Fruit fly (Drosophila melanogaster) whole organism, pupa: Measurements from ENCODE around the gene CG4546.

Source experiments
- CG10348 ChIP-seq: fragments of 200-800 bp; sonication (Bioruptor generic); IDR thresholded peaks from 2 replicates; pipeline ENCODE4 v1.3.6; 2022; ENCODE audit warnings: missing biosample characterization, missing genetic modification characterization
- CG12605 ChIP-seq: fragments of 200-800 bp; sonication (Bioruptor generic); IDR thresholded peaks from 2 replicates; pipeline ENCODE4 v1.3.6; 2022; ENCODE audit warnings: missing biosample characterization, missing genetic modification characterization
- CG13204 ChIP-seq: fragments of 200-800 bp; sonication (Bioruptor generic); optimal IDR thresholded peaks from 2 replicates; lab custom pipeline; 2018; ENCODE audit warnings: missing biosample characterization, mild to moderate bottlenecking, missing genetic modification characterization, moderate library complexity
- CG14655 ChIP-seq: fragments of 200-800 bp; sonication (Bioruptor generic); optimal IDR thresholded peaks from 3 replicates; lab custom pipeline; 2017; ENCODE audit warnings: mild to moderate bottlenecking, missing biosample characterization, missing genetic modification reagents, missing genetic modification characterization
- CG15710 ChIP-seq: fragments of 200-800 bp; sonication (Bioruptor generic); optimal IDR thresholded peaks from 2 replicates; lab custom pipeline; 2018; ENCODE audit warnings: missing biosample characterization, mild to moderate bottlenecking, missing genetic modification characterization, moderate library complexity
- CG17806 ChIP-seq: fragments of 200-800 bp; sonication (Bioruptor generic); optimal IDR thresholded peaks from 2 replicates; lab custom pipeline; 2018; ENCODE audit warnings: missing biosample characterization, mild to moderate bottlenecking, missing genetic modification characterization, moderate library complexity
- CG32121 ChIP-seq: fragments of 200-800 bp; sonication (Bioruptor generic); IDR thresholded peaks from 2 replicates; pipeline ENCODE4 v1.3.6; 2022; ENCODE audit warnings: missing biosample characterization, missing genetic modification characterization
- CG34367 ChIP-seq: fragments of 200-800 bp; sonication (Bioruptor generic); optimal IDR thresholded peaks from 2 replicates; lab custom pipeline; 2018; ENCODE audit warnings: missing biosample characterization, mild to moderate bottlenecking, missing genetic modification characterization
- CG4496 ChIP-seq: fragments of 200-800 bp; sonication (Bioruptor generic); IDR thresholded peaks from 3 replicates; pipeline ENCODE4 v1.3.6; 2022; ENCODE audit warnings: missing biosample characterization, missing genetic modification characterization
- CG8159 ChIP-seq: fragments of 200-800 bp; sonication (Bioruptor generic); optimal IDR thresholded peaks from 3 replicates; lab custom pipeline; 2018; ENCODE audit warnings: missing biosample characterization, mild to moderate bottlenecking, missing genetic modification characterization, moderate library complexity
- CG8301 ChIP-seq: fragments of 200-800 bp; sonication (Bioruptor generic); optimal IDR thresholded peaks from 2 replicates; lab custom pipeline; 2018; ENCODE audit warnings: missing biosample characterization, mild to moderate bottlenecking, missing genetic modification characterization
- CG9948 ChIP-seq: fragments of 200-800 bp; sonication (Bioruptor generic); optimal IDR thresholded peaks from 2 replicates; lab custom pipeline; 2018; ENCODE audit warnings: missing biosample characterization, mild to moderate bottlenecking, missing genetic modification characterization, moderate library complexity
- D1 ChIP-seq: fragments of 200-800 bp; sonication (Bioruptor generic); optimal IDR thresholded peaks from 2 replicates; lab custom pipeline; 2018; ENCODE audit warnings: missing biosample characterization, mild to moderate bottlenecking, missing genetic modification characterization, moderate library complexity
- EcR ChIP-seq: fragments of 200-800 bp; sonication (Bioruptor generic); optimal IDR thresholded peaks from 3 replicates; lab custom pipeline; 2019; ENCODE audit warnings: missing biosample characterization, missing genetic modification characterization, mild to moderate bottlenecking, moderate library complexity, missing genetic modification reagents
- Ets98B ChIP-seq: fragments of 200-800 bp; sonication (Bioruptor generic); IDR thresholded peaks from 2 replicates; pipeline ENCODE4 v1.3.6; 2022; ENCODE audit warnings: missing biosample characterization, missing genetic modification characterization
- Pif1A ChIP-seq: fragments of 200-800 bp; sonication (Bioruptor generic); optimal IDR thresholded peaks from 3 replicates; lab custom pipeline; 2016; ENCODE audit warnings: missing biosample characterization, missing genetic modification characterization
- Pif1B ChIP-seq: fragments of 200-800 bp; sonication (Bioruptor generic); optimal IDR thresholded peaks from 3 replicates; lab custom pipeline; 2016; ENCODE audit warnings: missing biosample characterization, missing genetic modification characterization
- Snoo ChIP-seq: fragments of 200-800 bp; sonication (Bioruptor generic); optimal IDR thresholded peaks from 3 replicates; lab custom pipeline; 2017; ENCODE audit warnings: missing biosample characterization, mild to moderate bottlenecking, missing genetic modification characterization, inconsistent platforms
- fd96Ca ChIP-seq: fragments of 200-800 bp; sonication (Bioruptor generic); IDR thresholded peaks from 3 replicates; pipeline ENCODE4 v1.3.6; 2022; ENCODE audit warnings: missing biosample characterization, missing genetic modification characterization
- gl ChIP-seq: fragments of 200-800 bp; sonication (Bioruptor generic); optimal IDR thresholded peaks from 2 replicates; lab custom pipeline; 2018; ENCODE audit warnings: missing biosample characterization, mild to moderate bottlenecking, missing genetic modification characterization
- rn ChIP-seq: fragments of 200-800 bp; sonication (Bioruptor generic); IDR thresholded peaks from 2 replicates; pipeline ENCODE4 v1.3.6; 2022; ENCODE audit warnings: missing biosample characterization, missing genetic modification characterization

CG4546 gene

DNA sequence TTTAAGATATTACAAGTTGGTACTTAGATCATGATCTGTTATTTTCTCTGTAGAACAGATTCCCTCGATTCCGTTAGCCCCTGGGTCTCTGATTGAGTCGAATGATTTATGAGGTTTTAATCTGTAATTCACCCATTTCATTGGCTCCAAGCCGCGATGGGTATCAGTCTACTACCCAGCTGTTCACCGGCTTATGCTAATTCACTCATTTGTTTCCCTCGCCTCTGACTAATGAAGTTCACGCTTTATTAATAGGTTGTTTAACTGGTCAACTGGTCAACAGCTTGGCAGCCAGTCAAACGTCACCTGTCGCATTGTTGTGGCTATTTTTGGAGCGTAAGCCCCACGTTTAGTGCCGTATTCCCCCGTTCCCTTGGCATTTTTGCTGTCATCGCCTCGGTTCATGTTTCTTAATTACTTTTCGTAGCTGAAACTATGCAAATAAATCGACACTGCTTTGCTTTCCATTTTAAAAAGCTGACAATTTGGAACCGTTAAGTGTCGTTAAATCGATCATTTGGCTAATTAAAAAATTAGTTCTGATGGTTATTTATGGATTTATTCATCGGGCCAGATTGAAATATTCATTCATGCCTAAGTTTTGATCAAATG, 26.6 kb downstream of the CG4546 start:
- TF ChIP-seq CG13204 (no peak), CG12605 (GFP tag; lab: Robert Waterston, UW) (no peak), CG9948 (no peak), fd96Ca (GFP tag; lab: Robert Waterston, UW) (no peak)

DNA sequence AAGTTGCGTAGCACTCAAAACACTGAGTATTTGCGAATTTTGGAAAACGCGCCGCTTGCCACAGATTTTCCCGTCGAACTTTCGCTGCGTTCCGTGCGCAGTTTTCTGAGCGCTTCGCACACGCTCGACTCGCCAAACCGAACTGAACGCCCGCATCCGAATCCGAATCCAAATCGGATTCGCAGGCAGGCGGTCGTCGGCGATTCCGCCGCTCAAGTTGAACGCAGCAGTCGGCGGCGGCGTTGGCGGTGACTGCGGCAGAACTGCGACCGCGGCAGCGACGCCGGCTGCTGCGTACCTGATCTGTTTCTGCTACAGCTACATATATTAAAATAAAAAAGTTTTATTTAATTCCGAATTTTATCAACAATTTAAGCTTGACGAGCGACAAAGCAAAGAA, 29.3 kb downstream of the CG4546 start, which contains the start of gene CG31183:
CG31183 (minus strand) TSS at position 329 of the 400 bp plus-strand sequence.
- TF ChIP-seq CG9948 (no peak), CG15710 (tag; lab: Kevin White, UChicago) (no peak), fd96Ca (GFP tag; lab: Robert Waterston, UW) (no peak), Pif1A (no peak), CG32121 (no peak), CG14655 (no peak), D1 (tag; lab: Kevin White, UChicago) (no peak), Ets98B (GFP tag; lab: Robert Waterston, UW) (no peak), Pif1B (GFP tag; lab: Kevin White, UChicago) (no peak), CG13204 (no peak), CG34367 (tag; lab: Kevin White, UChicago) (no peak), CG8301 (tag; lab: Kevin White, UChicago) (no peak), EcR (no peak), CG4496 (no peak; the same call in 1 of the 3 replicates)
- TF ChIP-seq, all 21 proteins: peak for 0

DNA sequence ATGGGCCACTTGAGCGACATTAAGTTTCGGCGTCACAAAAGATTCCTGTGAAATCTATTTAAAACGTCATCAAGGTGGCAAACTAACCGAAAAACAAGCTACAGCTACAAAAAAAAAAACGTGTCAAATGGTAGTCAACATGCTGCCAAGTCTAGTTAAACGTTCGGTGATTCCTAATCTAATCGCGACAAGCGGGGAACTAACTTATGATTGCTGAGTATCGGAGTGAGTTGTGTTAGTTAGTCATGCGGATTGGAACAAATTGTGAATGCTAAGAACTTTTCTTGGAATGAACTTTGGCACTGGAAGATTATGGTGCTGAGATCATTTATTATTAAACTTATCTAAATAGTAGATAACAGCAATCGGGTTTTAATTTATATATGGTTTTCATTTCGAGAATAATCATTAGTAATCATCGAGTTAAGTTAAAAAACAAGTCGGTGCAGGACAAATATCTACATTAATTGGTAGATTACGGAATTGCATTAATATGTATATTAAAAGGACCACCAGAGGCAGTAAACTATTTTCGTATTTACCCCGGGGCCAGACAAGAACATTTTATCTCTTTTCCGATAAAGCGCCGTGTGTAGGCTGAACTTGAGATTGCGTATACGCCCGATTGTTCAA, 45.0 kb downstream of the CG4546 start:
- no peak for TF ChIP-seq CG32121
- no peak for TF ChIP-seq CG15710 (tag; lab: Kevin White, UChicago)
- TF ChIP-seq CG10348 (GFP tag; lab: Robert Waterston, UW) = no peak
- no peak for TF ChIP-seq CG8159
- TF ChIP-seq rn (GFP tag; lab: Robert Waterston, UW) = no peak
- no peak for TF ChIP-seq CG4496
- no peak for TF ChIP-seq CG8301 (tag; lab: Kevin White, UChicago)
- TF ChIP-seq Pif1A = no peak
- no peak for TF ChIP-seq Ets98B (GFP tag; lab: Robert Waterston, UW)
- TF ChIP-seq CG34367 (tag; lab: Kevin White, UChicago) = no peak
- TF ChIP-seq CG13204 = no peak
- no peak for TF ChIP-seq CG14655
- no peak for TF ChIP-seq fd96Ca (GFP tag; lab: Robert Waterston, UW)
- no peak for TF ChIP-seq Pif1B (GFP tag; lab: Kevin White, UChicago)
- TF ChIP-seq EcR = no peak
- no peak for TF ChIP-seq CG12605 (GFP tag; lab: Robert Waterston, UW)
- no peak for TF ChIP-seq gl (tag; lab: Kevin White, UChicago)
- TF ChIP-seq CG17806 (tag; lab: Kevin White, UChicago) = no peak
- no peak for TF ChIP-seq D1 (tag; lab: Kevin White, UChicago)
- TF ChIP-seq Snoo (tag; lab: Kevin White, UChicago) = no peak
- TF ChIP-seq, all 21 proteins: peak for 0

DNA sequence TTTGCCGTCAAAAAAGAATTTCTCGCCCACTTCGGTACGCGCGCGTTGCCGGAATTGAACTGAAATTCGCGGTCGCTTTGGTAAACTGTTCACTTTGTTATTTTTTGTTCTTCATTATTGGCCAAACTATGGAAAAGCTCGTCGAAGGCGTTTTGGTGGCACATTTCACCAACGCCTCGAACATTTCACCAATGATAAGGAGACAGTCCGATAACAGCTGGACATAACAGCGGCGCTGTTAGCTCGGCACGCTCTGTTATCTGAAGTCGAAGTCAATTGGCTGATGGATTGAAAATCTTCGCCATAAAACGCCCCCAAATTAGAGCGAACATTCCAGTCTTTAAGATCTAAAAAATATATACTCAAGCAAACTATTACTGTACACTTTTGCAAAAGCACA, 49.6 kb downstream of the CG4546 start, which contains the start of gene CG14877:
CG14877 (minus strand) TSS at position 101 of the 400 bp plus-strand sequence.
- TF ChIP-seq EcR (no peak), CG15710 (tag; lab: Kevin White, UChicago) (no peak), CG8301 (tag; lab: Kevin White, UChicago) (no peak)
